Worm (Caenorhabditis elegans) whole organism, L3 larva: ENCODE results near the gene Y46E12A.5.

ENCODE experiments used
- snpc-4 ChIP-seq: fragments of 150-350 bp; optimal IDR thresholded peaks from 2 replicates; lab custom pipeline; 2014; ENCODE audit warnings: missing biosample characterization, missing genetic modification characterization
- unc-39 ChIP-seq: sonication (generic microtip); optimal IDR thresholded peaks from 4 replicates; lab custom pipeline; 2017; ENCODE audit warnings: missing biosample characterization, missing genetic modification characterization
- ztf-11 ChIP-seq: fragments of 150-350 bp; optimal IDR thresholded peaks from 2 replicates; lab custom pipeline; 2014; ENCODE audit warnings: missing biosample characterization, missing genetic modification characterization

DNA sequence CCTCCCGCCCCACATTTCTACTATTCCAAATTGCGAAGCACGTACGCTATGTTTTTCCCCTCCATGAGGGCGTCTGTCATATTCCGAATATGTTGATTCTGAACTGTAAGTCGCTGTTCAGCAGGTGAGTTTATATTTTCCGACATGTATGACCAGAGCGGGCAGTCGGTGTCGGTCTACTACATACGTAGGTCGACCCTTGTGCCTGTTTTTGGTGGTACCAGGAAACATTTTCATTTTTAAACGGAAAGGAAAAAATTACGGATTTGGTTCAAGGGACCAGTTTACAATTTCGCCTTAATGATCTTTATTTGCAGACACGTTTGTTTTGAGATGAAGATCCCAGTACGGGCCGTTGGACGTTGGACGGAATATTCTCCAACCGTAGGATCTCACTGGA is 581 bp upstream of the Y46E12A.5 start, which contains the start of gene Y46E12A.2:
- TF ChIP-seq snpc-4 (tag; lab: Kevin White, UChicago) (no peak), unc-39 (tag; lab: Kevin White, UChicago) (no peak), ztf-11 (tag; lab: Kevin White, UChicago) (no peak)
